Worm (Caenorhabditis elegans): ENCODE data around the gene cest-34.

cest-34 gene

DNA sequence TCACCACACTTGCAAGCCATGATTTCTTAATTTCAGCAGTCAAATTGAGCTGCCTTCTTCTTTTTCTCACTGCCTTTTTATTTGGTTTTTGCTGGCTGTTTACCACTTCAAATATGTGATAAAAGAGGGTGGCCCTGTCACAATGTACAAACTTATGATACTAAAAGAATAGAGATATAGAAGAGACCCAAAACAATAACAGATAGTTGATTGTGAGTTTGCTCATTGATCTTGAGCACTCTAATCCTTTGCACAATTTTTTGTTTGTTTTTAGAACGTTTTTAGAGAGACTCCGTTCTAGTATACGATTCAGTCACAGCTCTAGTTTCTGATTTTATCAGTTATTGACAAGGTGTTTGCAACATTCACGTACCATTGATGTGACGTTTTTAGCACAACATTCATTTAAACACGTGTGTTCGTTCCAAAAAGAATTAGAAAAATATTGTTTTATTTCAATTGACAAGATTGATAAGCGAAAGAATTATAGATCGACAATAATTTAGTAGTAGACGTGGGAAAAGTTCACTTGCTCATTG lies 15.3 kb downstream of the cest-34 start, which contains the start of gene mtl-1:
Gene mtl-1 (minus strand): TSS at position 51 of the 539 bp plus-strand sequence.
- TF ChIP-seq elt-2 (tag; optimal IDR thresholded peaks at IDR 0.05) (no peak), pax-1 (tag; optimal IDR thresholded peaks at IDR 0.05) (no peak)

DNA sequence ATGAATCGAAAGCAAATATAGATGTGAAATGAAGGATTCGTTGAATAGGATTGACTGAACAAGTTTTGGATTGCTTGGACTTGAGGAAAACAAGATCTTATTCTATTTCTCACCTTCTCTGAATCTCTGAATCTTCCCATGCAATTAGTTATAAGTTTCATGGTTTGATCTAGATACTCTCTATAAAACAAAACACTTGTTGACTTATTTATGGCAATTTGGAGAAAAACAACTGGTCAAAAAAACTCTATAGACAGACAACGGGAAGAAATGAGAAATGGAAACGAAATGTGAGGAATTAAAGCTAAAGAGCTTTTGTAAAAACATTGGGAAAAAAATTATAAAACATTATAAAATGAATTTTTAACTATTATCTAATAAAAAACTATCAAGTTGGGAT lies 18.1 kb downstream of the cest-34 start, which contains the start of gene W02F12.8:
Gene W02F12.8 (minus strand): TSS at position 101 of the 400 bp plus-strand sequence.
- no peak for TF ChIP-seq ceh-22 (tag; optimal IDR thresholded peaks at IDR 0.05)
- no peak for TF ChIP-seq pha-2 (tag; optimal IDR thresholded peaks at IDR 0.05)
- TF ChIP-seq ceh-24 (tag; optimal IDR thresholded peaks at IDR 0.05) = no peak
- TF ChIP-seq sox-2 (GFP tag; IDR thresholded peaks at IDR 0.05) = no peak
- no peak for TF ChIP-seq pax-1 (tag; optimal IDR thresholded peaks at IDR 0.05)
- TF ChIP-seq nfya-1 (tag; optimal IDR thresholded peaks at IDR 0.05) = no peak
- TF ChIP-seq odd-2 (tag; optimal IDR thresholded peaks at IDR 0.05) = no peak
- TF ChIP-seq pha-4 (tag; optimal IDR thresholded peaks at IDR 0.05) = no peak
- no peak for TF ChIP-seq sox-4 (tag; optimal IDR thresholded peaks at IDR 0.05)
- no peak for TF ChIP-seq hlh-13 (GFP tag; optimal IDR thresholded peaks at IDR 0.05)
- no peak for TF ChIP-seq hlh-15 (tag; optimal IDR thresholded peaks at IDR 0.05)
- TF ChIP-seq ceh-2 (tag; optimal IDR thresholded peaks at IDR 0.05) = no peak
- TF ChIP-seq mec-3 (tag; optimal IDR thresholded peaks at IDR 0.05; ENCODE audit: borderline replicate concordance) = no peak
- TF ChIP-seq ttx-3 (tag; optimal IDR thresholded peaks at IDR 0.05) = no peak
- TF ChIP-seq hlh-6 (tag; optimal IDR thresholded peaks at IDR 0.05) = no peak
- no peak for TF ChIP-seq fkh-10 (GFP tag; optimal IDR thresholded peaks at IDR 0.05)
- TF ChIP-seq madf-2 (tag; optimal IDR thresholded peaks at IDR 0.05) = no peak

DNA sequence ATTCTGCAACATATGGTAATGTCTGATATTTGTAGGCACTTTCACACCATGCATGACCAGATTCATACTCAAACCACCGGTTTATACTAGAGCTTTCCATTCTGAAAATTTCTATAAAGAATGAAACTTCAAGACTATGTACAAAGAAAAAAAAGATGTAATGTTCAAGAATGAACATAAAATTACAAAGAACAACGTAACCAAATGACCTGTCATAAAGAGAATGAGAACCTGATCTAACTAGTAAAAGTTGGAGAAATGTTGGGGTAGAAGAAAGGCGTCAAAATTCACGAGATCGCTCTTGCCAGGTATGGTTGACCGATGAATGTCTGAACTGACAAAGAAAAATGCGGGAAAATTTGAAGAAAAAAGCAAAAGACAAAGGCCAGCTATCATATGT lies 21.0 kb downstream of the cest-34 start, which contains the start of gene W02F12.2:
Gene W02F12.2 (minus strand): TSS at position 101 of the 400 bp plus-strand sequence.
- no peak for TF ChIP-seq C08G9.2 (tag; optimal IDR thresholded peaks at IDR 0.05)

DNA sequence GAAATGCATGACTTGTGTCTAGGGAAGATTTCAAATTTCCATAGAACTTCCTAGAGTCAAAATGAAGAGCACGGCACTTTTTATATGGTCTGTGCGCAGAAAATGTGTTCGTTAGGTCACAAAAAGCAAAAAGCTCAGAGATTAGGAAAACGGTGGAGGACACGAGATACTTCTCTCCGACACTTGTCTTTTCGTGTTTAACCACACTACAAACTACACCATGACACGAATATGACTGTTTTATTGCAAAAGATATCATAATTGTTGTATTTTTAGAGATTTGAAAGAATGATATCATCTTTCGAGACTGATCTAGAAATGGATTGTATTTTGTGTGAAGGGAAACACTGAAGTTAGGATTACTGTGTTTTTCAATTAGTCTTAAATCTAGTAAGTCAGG lies 22.4 kb downstream of the cest-34 start:
- TF ChIP-seq ceh-45 (GFP tag; IDR thresholded peaks at IDR 0.05) = no peak
- no peak for TF ChIP-seq odd-2 (tag; optimal IDR thresholded peaks at IDR 0.05)
- no peak for TF ChIP-seq elt-4 (tag; optimal IDR thresholded peaks at IDR 0.05)
- no peak for TF ChIP-seq unc-42 (tag; optimal IDR thresholded peaks at IDR 0.05)
- TF ChIP-seq ahr-1 (tag; optimal IDR thresholded peaks at IDR 0.05) = no peak
- no peak for TF ChIP-seq ceh-6 (GFP tag; optimal IDR thresholded peaks at IDR 0.05)
- no peak for TF ChIP-seq K09A11.1 (tag; optimal IDR thresholded peaks at IDR 0.05; ENCODE audit: insufficient read depth)
- no peak for TF ChIP-seq lim-6 (tag; optimal IDR thresholded peaks at IDR 0.05)
- TF ChIP-seq ets-4 (tag; optimal IDR thresholded peaks at IDR 0.05) = no peak
- no peak for TF ChIP-seq ceh-34 (tag; optimal IDR thresholded peaks at IDR 0.05)
- TF ChIP-seq pha-4 (tag; optimal IDR thresholded peaks at IDR 0.05) = no peak
- no peak for TF ChIP-seq pax-1 (tag; optimal IDR thresholded peaks at IDR 0.05)
- TF ChIP-seq tbx-7 (tag; optimal IDR thresholded peaks at IDR 0.05) = no peak
- no peak for TF ChIP-seq ceh-14 (tag; optimal IDR thresholded peaks at IDR 0.05)
- no peak for TF ChIP-seq che-1 (tag; optimal IDR thresholded peaks at IDR 0.05)
- TF ChIP-seq dmd-4 (tag; optimal IDR thresholded peaks at IDR 0.05; ENCODE audit: borderline replicate concordance) = no peak
- no peak for TF ChIP-seq nhr-232 (tag; optimal IDR thresholded peaks at IDR 0.05)
- TF ChIP-seq K02D7.2 (tag; optimal IDR thresholded peaks at IDR 0.05) = no peak
- TF ChIP-seq ceh-31 (tag; optimal IDR thresholded peaks at IDR 0.05) = no peak
- no peak for TF ChIP-seq sox-4 (tag; optimal IDR thresholded peaks at IDR 0.05)

DNA sequence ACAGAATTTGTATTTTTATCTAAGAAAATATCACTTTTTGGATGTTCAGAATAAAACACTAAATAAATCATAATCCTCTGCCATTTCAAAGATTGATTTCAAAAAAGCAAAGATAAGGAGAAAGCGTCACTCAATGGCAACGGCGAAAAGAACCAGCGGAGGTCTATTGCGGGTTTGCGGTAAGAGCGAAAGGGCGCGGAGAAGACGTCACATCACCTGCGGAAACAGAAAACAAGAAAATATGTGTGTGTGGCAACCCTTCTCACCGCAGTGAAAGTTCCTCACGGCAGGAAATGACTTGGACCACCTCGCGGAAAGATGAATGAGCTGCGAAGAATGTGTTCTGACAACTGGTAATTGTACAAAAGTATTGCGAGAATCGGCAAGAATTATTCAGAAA lies 23.2 kb downstream of the cest-34 start:
- TF ChIP-seq npax-4 (tag; optimal IDR thresholded peaks at IDR 0.05) (no peak), madf-2 (tag; optimal IDR thresholded peaks at IDR 0.05) (no peak), ceh-14 (tag; optimal IDR thresholded peaks at IDR 0.05) (no peak), syd-9 (tag; optimal IDR thresholded peaks at IDR 0.05) (no peak), unc-86 (tag; optimal IDR thresholded peaks at IDR 0.05) (no peak), ceh-18 (tag; optimal IDR thresholded peaks at IDR 0.05) (no peak), ceh-31 (tag; optimal IDR thresholded peaks at IDR 0.05) (no peak)

All from whole organism, late embryonic.